Fruit fly (Drosophila melanogaster) S2 (cell line): ENCODE results near the gene Pif1A.

Experiments used
- CG8478 ChIP-seq: fragments of >200 bp; optimal IDR thresholded peaks from 2 replicates; lab custom pipeline; 2018
- CTCF ChIP-seq, 2 experiments: fragments of >200 bp; optimal IDR thresholded peaks; 2 replicates each; lab custom pipeline; 2018

- TF ChIP-seq CTCF (optimal IDR thresholded peaks at IDR 0.05; lab: Kevin White, UChicago): no peak
- TF ChIP-seq CG8478: no peak
Observed at dm6 chr3R:8788722-8789400, 12.1 kb downstream of the Pif1A start.
